Worm (Caenorhabditis elegans): ENCODE measurements around the gene C35D10.12.

Gene C35D10.12

DNA sequence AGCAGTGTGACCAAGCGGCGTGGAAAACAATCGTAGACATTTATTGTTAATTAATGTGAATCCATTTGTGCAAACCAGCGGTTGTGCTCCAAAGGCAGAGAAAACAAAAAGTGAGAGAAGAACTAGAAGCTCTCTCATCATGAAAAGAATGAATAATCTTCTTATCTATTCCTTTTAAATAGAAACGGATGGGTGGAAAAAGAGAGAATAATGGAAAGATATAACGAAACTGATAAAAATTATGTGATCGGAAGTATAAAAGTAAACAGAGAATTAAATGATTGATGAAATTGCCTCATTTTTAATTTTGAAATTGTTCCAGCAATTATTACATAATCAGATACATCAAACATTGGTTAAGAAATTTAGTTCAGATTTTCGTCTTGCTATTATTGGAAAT, 8.9 kb upstream of the C35D10.12 start, which contains the start of gene clec-5:
clec-5 (minus strand) TSS at position 178 of the 400 bp plus-strand sequence.
- TF ChIP-seq lsy-2 (tag; optimal IDR thresholded peaks at IDR 0.05) = no peak
- TF ChIP-seq pha-4 (tag; optimal IDR thresholded peaks at IDR 0.05) = no peak
- TF ChIP-seq nhr-2 (tag; optimal IDR thresholded peaks at IDR 0.05) = no peak
- no peak for TF ChIP-seq nhr-237 (tag; optimal IDR thresholded peaks at IDR 0.05)
- TF ChIP-seq mls-2 (tag; optimal IDR thresholded peaks at IDR 0.05) = no peak
- TF ChIP-seq hlh-1 (tag; optimal IDR thresholded peaks at IDR 0.05) = no peak
- TF ChIP-seq unc-62 (GFP tag; optimal IDR thresholded peaks at IDR 0.05) = no peak
- TF ChIP-seq lin-13 (tag; optimal IDR thresholded peaks at IDR 0.05) = no peak
- TF ChIP-seq snpc-4 (tag; optimal IDR thresholded peaks at IDR 0.05) = no peak
- TF ChIP-seq nhr-12 (tag; optimal IDR thresholded peaks at IDR 0.05) = no peak
- no peak for TF ChIP-seq ceh-83 (GFP tag; optimal IDR thresholded peaks at IDR 0.05)
- TF ChIP-seq lin-32 (GFP tag; optimal IDR thresholded peaks at IDR 0.05) = no peak
- TF ChIP-seq bed-3 (GFP tag; optimal IDR thresholded peaks at IDR 0.05) = no peak
- no peak for TF ChIP-seq ces-1 (GFP tag; optimal IDR thresholded peaks at IDR 0.05)
- TF ChIP-seq ham-2 (GFP tag; optimal IDR thresholded peaks at IDR 0.05) = no peak
- no peak for TF ChIP-seq ceh-39 (tag; optimal IDR thresholded peaks at IDR 0.05)

DNA sequence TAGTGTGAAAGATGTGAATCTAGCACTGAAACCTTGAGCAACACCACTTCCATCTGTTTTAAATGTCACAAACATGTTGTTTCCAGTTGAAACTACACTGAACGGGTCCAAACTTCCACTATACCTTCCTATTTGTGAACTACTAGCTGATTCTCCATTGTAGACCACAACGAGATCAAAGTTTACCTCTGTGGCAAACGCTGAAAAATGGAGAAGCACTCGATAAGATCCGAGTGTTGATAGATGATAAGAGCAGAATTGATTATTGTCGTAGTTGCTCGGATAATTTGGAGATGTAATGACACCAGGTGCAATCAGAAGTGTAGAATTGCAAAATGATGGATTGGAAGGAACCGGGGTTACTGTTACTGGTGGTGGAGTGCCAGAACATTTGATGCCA, 7.4 kb upstream of the C35D10.12 start:
- no peak for TF ChIP-seq elt-1 (tag; optimal IDR thresholded peaks at IDR 0.05; ENCODE audit: borderline replicate concordance, insufficient read depth)
- no peak for TF ChIP-seq lsy-2 (tag; optimal IDR thresholded peaks at IDR 0.05)

- TF ChIP-seq elt-3 (tag; optimal IDR thresholded peaks at IDR 0.05) (no peak), nhr-2 (tag; optimal IDR thresholded peaks at IDR 0.05) (no peak)
These were observed 4.9 kb upstream of the C35D10.12 start, which contains the start of gene C35D10.1 for ce11 chrIII:4879445-4879844. C35D10.1 (plus strand) TSS chrIII:4879745.

DNA sequence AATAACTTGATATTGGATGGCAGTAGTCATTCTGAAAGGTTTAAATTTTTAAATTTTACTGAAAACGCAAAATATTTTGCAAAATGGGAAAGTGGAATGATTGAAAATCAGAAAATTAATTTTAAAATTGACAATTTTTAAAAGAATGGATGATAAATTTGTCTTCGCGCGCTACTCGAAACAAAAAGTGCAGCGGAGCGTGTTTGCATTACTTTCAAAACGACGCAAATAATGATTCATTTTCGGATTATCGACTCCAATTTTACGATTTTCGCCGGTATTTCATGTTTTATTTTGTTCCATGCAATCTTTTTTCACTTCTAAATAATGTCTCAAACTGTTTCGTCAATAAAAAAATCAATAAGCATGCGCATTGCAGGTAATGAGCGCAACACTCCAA, 3.7 kb upstream of the C35D10.12 start, which contains the start of the genes tost-1 and arx-6:
tost-1 (minus strand) TSS at position 31 of the 400 bp plus-strand sequence.
arx-6 (plus strand) TSS at position 378 of the 400 bp plus-strand sequence.
- TF ChIP-seq pha-4 (tag; optimal IDR thresholded peaks at IDR 0.05) (peak; percentile 19), ceh-83 (GFP tag; optimal IDR thresholded peaks at IDR 0.05) (no peak), drap-1 (GFP tag; optimal IDR thresholded peaks at IDR 0.05) (no peak), ces-1 (GFP tag; optimal IDR thresholded peaks at IDR 0.05) (no peak), nhr-28 (tag; optimal IDR thresholded peaks at IDR 0.05) (no peak), hlh-1 (tag; optimal IDR thresholded peaks at IDR 0.05) (no peak), unc-39 (tag; optimal IDR thresholded peaks at IDR 0.05) (no peak), ceh-39 (tag; optimal IDR thresholded peaks at IDR 0.05) (no peak), blmp-1 (tag; optimal IDR thresholded peaks at IDR 0.05) (no peak), sem-2 (GFP tag; optimal IDR thresholded peaks at IDR 0.05) (no peak), sptf-1 (tag; optimal IDR thresholded peaks at IDR 0.05) (no peak), mep-1 (tag; optimal IDR thresholded peaks at IDR 0.05) (peak; percentile 50), unc-120 (tag; optimal IDR thresholded peaks at IDR 0.05; ENCODE audit: poor library complexity, severe bottlenecking) (no peak), ztf-11 (tag; optimal IDR thresholded peaks at IDR 0.05) (no peak), elt-3 (tag; optimal IDR thresholded peaks at IDR 0.05) (no peak), nhr-237 (tag; optimal IDR thresholded peaks at IDR 0.05) (no peak), flh-1 (GFP tag; optimal IDR thresholded peaks at IDR 0.05) (no peak), lsy-2 (tag; optimal IDR thresholded peaks at IDR 0.05) (peak; percentile 37), lin-32 (GFP tag; optimal IDR thresholded peaks at IDR 0.05) (no peak), tbx-8 (GFP tag; optimal IDR thresholded peaks at IDR 0.05) (no peak), ceh-43 (GFP tag; optimal IDR thresholded peaks at IDR 0.05) (no peak), mls-2 (tag; optimal IDR thresholded peaks at IDR 0.05) (no peak), nhr-12 (tag; optimal IDR thresholded peaks at IDR 0.05) (no peak), nhr-2 (tag; optimal IDR thresholded peaks at IDR 0.05) (no peak), nhr-76 (tag; optimal IDR thresholded peaks at IDR 0.05) (no peak), ham-2 (GFP tag; optimal IDR thresholded peaks at IDR 0.05) (no peak), snpc-4 (tag; optimal IDR thresholded peaks at IDR 0.05) (no peak)

DNA sequence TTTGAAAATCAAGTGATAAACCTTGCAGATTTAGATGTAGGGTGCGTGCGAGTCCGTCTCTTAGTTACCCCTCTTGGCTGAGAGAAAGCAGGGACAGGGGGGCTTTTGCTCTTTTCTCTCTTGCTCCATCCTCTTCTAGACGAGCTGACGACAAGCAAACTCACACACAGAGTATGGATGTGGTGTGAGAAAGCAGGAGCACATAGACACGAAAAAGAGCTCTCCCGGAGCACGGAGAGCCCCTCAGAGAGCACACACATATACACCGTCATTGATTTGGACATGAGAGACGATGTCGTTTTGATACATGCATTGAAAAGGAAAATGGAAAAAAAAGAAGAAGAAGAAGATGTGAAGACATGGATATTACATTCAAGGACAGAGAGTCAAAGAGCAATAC, 1.1 kb upstream of the C35D10.12 start:
- peak; percentile 21 for TF ChIP-seq ces-1 (GFP tag; optimal IDR thresholded peaks at IDR 0.05)
- TF ChIP-seq nhr-12 (tag; optimal IDR thresholded peaks at IDR 0.05) = no peak
